Fruit fly (Drosophila melanogaster) Kc167 (cell line): ENCODE data around the gene alpha-Est10.

Source experiments
- Myc ChIP-seq: fragments of >200 bp; optimal IDR thresholded peaks from 2 replicates; lab custom pipeline; 2017; ENCODE audit warnings: missing external identifiers
- Sin3A ChIP-seq: fragments of >200 bp; optimal IDR thresholded peaks from 2 replicates; lab custom pipeline; 2018; ENCODE audit warnings: missing external identifiers
- h ChIP-seq: fragments of >200 bp; optimal IDR thresholded peaks from 3 replicates; lab custom pipeline; 2018; ENCODE audit warnings: missing external identifiers
- insv ChIP-seq: fragments of >200 bp; optimal IDR thresholded peaks from 3 replicates; lab custom pipeline; 2018; ENCODE audit warnings: missing external identifiers
- psq ChIP-seq: fragments of >200 bp; optimal IDR thresholded peaks from 2 replicates; lab custom pipeline; 2017; ENCODE audit warnings: missing external identifiers

dm6 chr3R:7491453-7491853, 2.2 kb downstream of the alpha-Est10 start:
- TF ChIP-seq h (no peak), Myc (no peak), Sin3A (lab: Kevin White, UChicago) (no peak), psq (lab: Kevin White, UChicago) (no peak), insv (lab: Kevin White, UChicago) (no peak)
